Worm (Caenorhabditis elegans): ENCODE results near the gene ptr-4.

The ptr-4 gene

ce11 chrX:6091967-6092366, 26.2 kb upstream of the ptr-4 start, which contains the start of gene hsp-3 (continued):
- peak; percentile 80 for TF ChIP-seq Y56A3A.18 (GFP tag; IDR thresholded peaks at IDR 0.05)
- TF ChIP-seq attf-5 (GFP tag; optimal IDR thresholded peaks at IDR 0.05), result peak; percentile 96
- TF ChIP-seq mxl-1 (tag; optimal IDR thresholded peaks at IDR 0.05), result no peak
- TF ChIP-seq hlh-26 (GFP tag; conservative IDR thresholded peaks at IDR 0.05), result no peak
- peak; percentile 84 for TF ChIP-seq cebp-1 (GFP tag; IDR thresholded peaks at IDR 0.05)
- peak; percentile 93 for TF ChIP-seq cebp-1 (tag; optimal IDR thresholded peaks at IDR 0.05)
- peak in 1 of 3 experiments; percentile 86 for TF ChIP-seq lin-35 (GFP tag; optimal IDR thresholded peaks at IDR 0.05)
- TF ChIP-seq nhr-179 (tag; optimal IDR thresholded peaks at IDR 0.05), result peak; percentile 59
- TF ChIP-seq F49E8.2 (tag; optimal IDR thresholded peaks at IDR 0.05; ENCODE audit: insufficient read depth), result no peak
- TF ChIP-seq B0019.2 (GFP tag; conservative IDR thresholded peaks at IDR 0.05), result no peak
- peak; percentile 92 for TF ChIP-seq mcd-1 (GFP tag; IDR thresholded peaks at IDR 0.05)
- TF ChIP-seq rcor-1 (GFP tag; IDR thresholded peaks at IDR 0.05), result peak; percentile 86
- TF ChIP-seq let-526 (GFP tag; IDR thresholded peaks at IDR 0.05), result peak; percentile 92
- TF ChIP-seq cebp-2 (GFP tag; IDR thresholded peaks at IDR 0.05), result no peak
- peak; percentile 85 for TF ChIP-seq somi-1 (GFP tag; optimal IDR thresholded peaks at IDR 0.05)
- no peak for TF ChIP-seq F55B11.4 (tag; optimal IDR thresholded peaks at IDR 0.05; ENCODE audit: borderline replicate concordance, insufficient read depth)
- TF ChIP-seq Y53F4B.3 (GFP tag; IDR thresholded peaks at IDR 0.05), result no peak
- peak in 1 of 2 experiments; percentile 10 for TF ChIP-seq rec-8 (tag; optimal IDR thresholded peaks at IDR 0.05)
- no peak for TF ChIP-seq rpc-1 (optimal IDR thresholded peaks at IDR 0.05)
- no peak for TF ChIP-seq rpc-1 (tag; optimal IDR thresholded peaks at IDR 0.05)
- TF ChIP-seq F57A8.1 (GFP tag; optimal IDR thresholded peaks at IDR 0.05), result no peak
- TF ChIP-seq ceh-27 (GFP tag; optimal IDR thresholded peaks at IDR 0.05), result peak; percentile 98
- TF ChIP-seq bed-1 (GFP tag; IDR thresholded peaks at IDR 0.05), result no peak
- peak; percentile 96 for TF ChIP-seq chd-7 (tag; optimal IDR thresholded peaks at IDR 0.05)
- peak; percentile 73 for TF ChIP-seq akir-1 (GFP tag; optimal IDR thresholded peaks at IDR 0.05)
- no peak for TF ChIP-seq hmg-20 (GFP tag; IDR thresholded peaks at IDR 0.05)
- peak; percentile 93 for TF ChIP-seq K11D2.4 (GFP tag; IDR thresholded peaks at IDR 0.05)
- TF ChIP-seq ztf-3 (GFP tag; optimal IDR thresholded peaks at IDR 0.05), result peak; percentile 85
- no peak for TF ChIP-seq attf-6 (GFP tag; IDR thresholded peaks at IDR 0.05)
- no peak for TF ChIP-seq dpl-1 (GFP tag; optimal IDR thresholded peaks at IDR 0.05)
- peak; percentile 97 for TF ChIP-seq madf-3 (GFP tag; IDR thresholded peaks at IDR 0.05)
- TF ChIP-seq sea-2 (GFP tag; IDR thresholded peaks at IDR 0.05), result peak; percentile 84; the same call in 1 of the 2 replicates
- peak; percentile 100 for TF ChIP-seq let-607 (tag; optimal IDR thresholded peaks at IDR 0.05)
- TF ChIP-seq lag-1 (GFP tag; IDR thresholded peaks at IDR 0.05), result no peak
- peak; percentile 13 for TF ChIP-seq lsl-1 (GFP tag; optimal IDR thresholded peaks at IDR 0.05)
- TF ChIP-seq pbrm-1 (GFP tag; IDR thresholded peaks at IDR 0.05), result peak; percentile 98

- TF ChIP-seq fkh-3 (tag; optimal IDR thresholded peaks at IDR 0.05) (no peak), bed-2 (GFP tag; IDR thresholded peaks at IDR 0.05) (no peak), ztf-28 (GFP tag; IDR thresholded peaks at IDR 0.05) (no peak), hlh-12 (tag; optimal IDR thresholded peaks at IDR 0.05) (no peak), Y67H2A.10 (GFP tag; conservative IDR thresholded peaks at IDR 0.05) (no peak), madf-8 (GFP tag; conservative IDR thresholded peaks at IDR 0.05) (no peak), ceh-100 (GFP tag; IDR thresholded peaks at IDR 0.05) (no peak), lag-1 (GFP tag; IDR thresholded peaks at IDR 0.05) (no peak), lin-54 (GFP tag; optimal IDR thresholded peaks at IDR 0.05) (no peak)
Observed at ce11 chrX:6090779-6091178, 25.0 kb upstream of the ptr-4 start.

All from whole organism, young adult.